Fruit fly (Drosophila melanogaster) whole organism: ENCODE measurements around the gene CycJ.

Source experiments
- Dll ChIP-seq: fragments of >200 bp; optimal IDR thresholded peaks from 2 replicates; lab custom pipeline; 2017
- pan ChIP-seq: fragments of >200 bp; optimal IDR thresholded peaks from 2 replicates; lab custom pipeline; 2017
- psq ChIP-seq: fragments of >200 bp; optimal IDR thresholded peaks from 2 replicates; lab custom pipeline; 2017
- usp ChIP-seq: fragments of >200 bp; optimal IDR thresholded peaks from 2 replicates; lab custom pipeline; 2017; ENCODE audit warnings: missing biosample characterization, missing genetic modification characterization, mixed read lengths

dm6 chr3L:3420237-3420643, 46.0 kb upstream of the CycJ start:
- TF ChIP-seq Dll (no peak), pan (no peak), psq (no peak), usp (no peak)
